Worm (Caenorhabditis elegans): ENCODE measurements around the gene F53E4.2.

F53E4.2 gene

DNA sequence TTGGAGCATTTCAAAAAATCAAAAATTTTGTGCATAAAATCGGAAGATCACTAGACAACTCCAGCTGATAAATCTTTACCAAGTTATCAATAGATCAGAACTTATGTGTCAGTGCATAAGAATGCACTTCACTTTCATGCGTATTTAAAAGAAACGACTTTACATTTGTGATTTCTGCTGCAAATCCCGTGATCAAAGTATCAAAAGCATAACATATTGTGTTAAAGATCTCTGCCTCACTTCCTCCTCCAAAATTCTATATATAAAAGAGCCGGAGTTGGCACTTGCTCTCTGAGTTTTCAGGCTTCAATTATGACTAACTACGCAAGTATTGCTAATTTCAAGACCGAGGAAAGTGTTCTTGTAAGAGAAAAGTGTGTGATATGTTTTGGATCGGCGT is 39.5 kb downstream of the F53E4.2 start, which contains the start of gene nhr-198:
TSS of gene nhr-198 (plus strand) at position 313 of the 400 bp plus-strand sequence.
- TF ChIP-seq ztf-11 (tag; optimal IDR thresholded peaks at IDR 0.05) (no peak), nhr-237 (tag; optimal IDR thresholded peaks at IDR 0.05) (no peak), sptf-1 (tag; optimal IDR thresholded peaks at IDR 0.05) (no peak)

DNA sequence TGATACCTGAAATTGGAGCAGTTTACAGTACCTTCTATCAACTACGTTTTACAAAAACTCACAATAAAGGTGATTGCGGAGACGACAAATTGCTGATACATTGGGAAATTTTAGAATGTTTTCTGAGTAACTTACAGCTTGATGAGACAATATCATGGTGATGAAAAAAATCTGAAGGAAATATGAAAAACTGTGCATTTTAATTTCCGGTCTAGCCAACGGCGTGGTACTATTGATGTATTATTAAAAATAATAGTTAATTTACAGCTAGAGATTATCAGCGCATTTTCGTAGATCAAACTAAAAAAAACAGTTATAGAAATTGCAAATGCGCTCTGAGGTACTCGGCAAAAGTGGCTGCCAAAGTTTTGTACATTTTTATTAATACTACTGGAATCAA is 43.9 kb downstream of the F53E4.2 start, which contains the start of gene srx-29:
TSS of gene srx-29 (minus strand) at position 101 of the 400 bp plus-strand sequence.
- no peak for TF ChIP-seq nhr-12 (tag; optimal IDR thresholded peaks at IDR 0.05)
- TF ChIP-seq elt-1 (tag; optimal IDR thresholded peaks at IDR 0.05; ENCODE audit: borderline replicate concordance, insufficient read depth) = no peak
- TF ChIP-seq ceh-39 (tag; optimal IDR thresholded peaks at IDR 0.05) = no peak
- no peak for TF ChIP-seq ham-2 (GFP tag; optimal IDR thresholded peaks at IDR 0.05)
- TF ChIP-seq nhr-28 (tag; optimal IDR thresholded peaks at IDR 0.05) = no peak
- TF ChIP-seq hlh-1 (tag; optimal IDR thresholded peaks at IDR 0.05) = no peak
- TF ChIP-seq snpc-4 (tag; optimal IDR thresholded peaks at IDR 0.05) = no peak
- no peak for TF ChIP-seq sem-2 (GFP tag; optimal IDR thresholded peaks at IDR 0.05)
- TF ChIP-seq lsy-2 (tag; optimal IDR thresholded peaks at IDR 0.05) = no peak

ce11 chrV:15699799-15700198 is 45.6 kb downstream of the F53E4.2 start, which contains the start of gene nhr-199:
nhr-199 (minus strand) TSS chrV:15699899.
- TF ChIP-seq tbx-8 (GFP tag; optimal IDR thresholded peaks at IDR 0.05) (no peak), snpc-4 (tag; optimal IDR thresholded peaks at IDR 0.05) (no peak), ham-2 (GFP tag; optimal IDR thresholded peaks at IDR 0.05) (no peak), lin-13 (tag; optimal IDR thresholded peaks at IDR 0.05) (no peak), mep-1 (tag; optimal IDR thresholded peaks at IDR 0.05) (no peak), mab-5 (tag; optimal IDR thresholded peaks at IDR 0.05) (no peak), ceh-83 (GFP tag; optimal IDR thresholded peaks at IDR 0.05) (no peak), drap-1 (GFP tag; optimal IDR thresholded peaks at IDR 0.05) (no peak), blmp-1 (tag; optimal IDR thresholded peaks at IDR 0.05) (no peak), pha-4 (tag; optimal IDR thresholded peaks at IDR 0.05) (no peak), M03D4.4 (tag; optimal IDR thresholded peaks at IDR 0.05) (no peak), sem-2 (GFP tag; optimal IDR thresholded peaks at IDR 0.05) (no peak), unc-39 (tag; optimal IDR thresholded peaks at IDR 0.05) (no peak)

- TF ChIP-seq unc-39 (tag; optimal IDR thresholded peaks at IDR 0.05) = no peak
- no peak for TF ChIP-seq ceh-83 (GFP tag; optimal IDR thresholded peaks at IDR 0.05)
- TF ChIP-seq nhr-237 (tag; optimal IDR thresholded peaks at IDR 0.05) = no peak
- TF ChIP-seq nhr-12 (tag; optimal IDR thresholded peaks at IDR 0.05) = no peak
- TF ChIP-seq M03D4.4 (tag; optimal IDR thresholded peaks at IDR 0.05) = no peak
- no peak for TF ChIP-seq lin-32 (GFP tag; optimal IDR thresholded peaks at IDR 0.05)
- no peak for TF ChIP-seq ham-2 (GFP tag; optimal IDR thresholded peaks at IDR 0.05)
- TF ChIP-seq lin-13 (tag; optimal IDR thresholded peaks at IDR 0.05) = no peak
- TF ChIP-seq mep-1 (tag; optimal IDR thresholded peaks at IDR 0.05) = no peak
- TF ChIP-seq bed-3 (GFP tag; optimal IDR thresholded peaks at IDR 0.05) = no peak
- TF ChIP-seq nhr-28 (tag; optimal IDR thresholded peaks at IDR 0.05) = no peak
- no peak for TF ChIP-seq ceh-43 (GFP tag; optimal IDR thresholded peaks at IDR 0.05)
Measured at ce11 chrV:15702263-15702662, 48.0 kb downstream of the F53E4.2 start, which contains the start of gene nhr-53. nhr-53 (minus strand) TSS chrV:15702363.

DNA sequence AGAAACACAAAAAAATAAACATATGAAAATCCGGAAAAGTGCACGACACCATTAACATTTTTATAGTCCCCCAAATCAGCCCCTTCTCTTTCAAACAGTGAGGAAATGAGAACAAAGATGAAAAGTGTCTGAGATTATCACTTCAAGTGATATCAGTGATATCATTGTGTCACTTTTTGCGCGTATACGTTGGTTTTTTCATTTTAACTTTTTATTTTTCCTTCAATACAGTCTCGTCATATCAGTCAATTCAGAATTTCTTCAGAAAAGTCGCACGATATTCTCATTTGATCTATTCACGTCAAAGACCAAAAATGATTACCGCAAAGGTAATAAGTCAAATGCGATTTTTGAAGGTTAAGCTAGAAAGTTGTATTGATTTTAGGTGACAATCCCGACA is 50.5 kb downstream of the F53E4.2 start, which contains the start of gene twk-34:
TSS of gene twk-34 (plus strand) at position 216 of the 400 bp plus-strand sequence.
- TF ChIP-seq drap-1 (GFP tag; optimal IDR thresholded peaks at IDR 0.05) = no peak
- TF ChIP-seq nhr-12 (tag; optimal IDR thresholded peaks at IDR 0.05) = no peak
- TF ChIP-seq mep-1 (tag; optimal IDR thresholded peaks at IDR 0.05) = no peak
